Worm (Caenorhabditis elegans) whole organism, midembryonic: Measurements from ENCODE around the gene nspb-4.

Source experiments
- T22C8.4 ChIP-seq: fragments of 200-800 bp; sonication (Bioruptor generic); IDR thresholded peaks from 2 replicates; pipeline ENCODE4 v1.3.6; 2022; ENCODE audit warnings: missing genetic modification characterization, missing compliant biosample characterization
- cog-1 ChIP-seq: sonication (generic microtip); optimal IDR thresholded peaks from 2 replicates; lab custom pipeline; 2016; ENCODE audit warnings: missing genetic modification characterization, missing compliant biosample characterization
- med-1 ChIP-seq: sonication (generic microtip); optimal IDR thresholded peaks from 2 replicates; lab custom pipeline; 2017; ENCODE audit warnings: missing genetic modification characterization, mild to moderate bottlenecking, missing compliant biosample characterization, antibody characterized with exemption, missing genetic modification reagents; ENCODE audit not compliant: insufficient read depth
- ref-1 ChIP-seq: fragments of 200-800 bp; sonication (Bioruptor generic); conservative IDR thresholded peaks from 2 replicates; pipeline ENCODE4 v1.3.6; 2022; ENCODE audit warnings: missing genetic modification reagents, missing genetic modification characterization, missing compliant biosample characterization
- ztf-29 ChIP-seq: fragments of 200-800 bp; sonication (Bioruptor generic); IDR thresholded peaks from 2 replicates; pipeline ENCODE4 v1.3.6; 2022; ENCODE audit warnings: missing genetic modification reagents, missing genetic modification characterization, missing compliant biosample characterization

ce11 chrIV:6631704-6632272 is 33.8 kb downstream of the nspb-4 start, which contains the start of the genes cest-5.1 and C01B10.9:
- no peak for TF ChIP-seq med-1 (GFP tag; lab: Kevin White, UChicago)
- no peak for TF ChIP-seq ztf-29 (GFP tag; lab: Robert Waterston, UW)
- peak; percentile 9 for TF ChIP-seq cog-1 (tag; lab: Kevin White, UChicago)
- no peak for TF ChIP-seq ref-1 (GFP tag; lab: Robert Waterston, UW)
- 0 out of 2 replicates have a peak, but pooled peaks have one; percentile 27 for TF ChIP-seq T22C8.4 (GFP tag; lab: Robert Waterston, UW)
